Worm (Caenorhabditis elegans) whole organism, mixed stage, embryonic: ENCODE data around the gene usip-1.

ENCODE experiments used
- blmp-1 ChIP-seq: fragments of 150-350 bp; optimal IDR thresholded peaks from 2 replicates; lab custom pipeline; 2014; ENCODE audit warnings: missing biosample characterization, missing genetic modification characterization
- ceh-39 ChIP-seq: fragments of 150-350 bp; optimal IDR thresholded peaks from 2 replicates; lab custom pipeline; 2014; ENCODE audit warnings: missing biosample characterization, missing genetic modification characterization
- ceh-43 ChIP-seq: fragments of 200-800 bp; sonication (Bioruptor generic); optimal IDR thresholded peaks from 2 replicates; lab custom pipeline; 2018; ENCODE audit warnings: mild to moderate bottlenecking, missing genetic modification characterization, moderate library complexity, missing compliant biosample characterization
- ceh-83 ChIP-seq: fragments of 200-800 bp; sonication (Bioruptor generic); optimal IDR thresholded peaks from 2 replicates; lab custom pipeline; 2018; ENCODE audit warnings: mild to moderate bottlenecking, missing genetic modification characterization, missing compliant biosample characterization
- ces-1 ChIP-seq: fragments of 150-350 bp; optimal IDR thresholded peaks from 2 replicates; lab custom pipeline; 2014; ENCODE audit warnings: missing biosample characterization, missing genetic modification reagents, missing genetic modification characterization
- cnd-1 ChIP-seq: fragments of 200-800 bp; sonication (Bioruptor generic); optimal IDR thresholded peaks from 2 replicates; lab custom pipeline; 2018; ENCODE audit warnings: mild to moderate bottlenecking, missing genetic modification characterization, missing compliant biosample characterization
- elt-1 ChIP-seq: sonication (generic microtip); optimal IDR thresholded peaks from 2 replicates; lab custom pipeline; 2017; ENCODE audit warnings: missing genetic modification characterization, mild to moderate bottlenecking, missing compliant biosample characterization, antibody characterized with exemption, moderate library complexity, borderline replicate concordance; ENCODE audit not compliant: insufficient read depth
- lsy-2 ChIP-seq: fragments of 150-350 bp; optimal IDR thresholded peaks from 2 replicates; lab custom pipeline; 2014; ENCODE audit warnings: missing biosample characterization, missing genetic modification characterization
- mab-5 ChIP-seq: fragments of 150-350 bp; optimal IDR thresholded peaks from 2 replicates; lab custom pipeline; 2014; ENCODE audit warnings: missing biosample characterization, missing genetic modification characterization
- mls-2 ChIP-seq: sonication (generic microtip); optimal IDR thresholded peaks from 2 replicates; lab custom pipeline; 2016; ENCODE audit warnings: mild to moderate bottlenecking, missing genetic modification characterization, moderate library complexity, missing compliant biosample characterization
- pha-4 ChIP-seq: fragments of 150-350 bp; optimal IDR thresholded peaks from 2 replicates; lab custom pipeline; 2018; ENCODE audit warnings: missing biosample characterization, missing genetic modification reagents, missing genetic modification characterization
- snpc-4 ChIP-seq: fragments of 150-350 bp; optimal IDR thresholded peaks from 2 replicates; lab custom pipeline; 2014; ENCODE audit warnings: missing biosample characterization, missing genetic modification characterization
- unc-62 ChIP-seq: fragments of 150-350 bp; optimal IDR thresholded peaks from 2 replicates; lab custom pipeline; 2014; ENCODE audit warnings: missing biosample characterization, missing genetic modification reagents, missing genetic modification characterization
- ztf-11 ChIP-seq: fragments of 150-350 bp; optimal IDR thresholded peaks from 2 replicates; lab custom pipeline; 2014; ENCODE audit warnings: missing biosample characterization, missing genetic modification characterization

ce11 chrV:12213027-12213426, 29.0 kb upstream of the usip-1 start, which contains the start of gene vab-8:
- TF ChIP-seq snpc-4 (no peak), ceh-39 (no peak), ceh-43 (GFP tag; lab: Kevin White, UChicago) (no peak), cnd-1 (no peak), mls-2 (tag; lab: Kevin White, UChicago) (no peak), ces-1 (GFP tag; lab: Kevin White, UChicago) (no peak), blmp-1 (tag; lab: Kevin White, UChicago) (no peak), elt-1 (tag; lab: Kevin White, UChicago) (no peak), lsy-2 (tag; lab: Kevin White, UChicago) (no peak), pha-4 (tag; lab: Kevin White, UChicago) (no peak), ztf-11 (tag; lab: Kevin White, UChicago) (no peak), mab-5 (tag; lab: Kevin White, UChicago) (no peak), unc-62 (GFP tag; lab: Kevin White, UChicago) (no peak), ceh-83 (GFP tag; lab: Kevin White, UChicago) (no peak)
